Worm (Caenorhabditis elegans) whole organism, L1 larva: ENCODE data around the gene K08E7.6.
A peak's percentile ranks its signal among the peaks of the same experiment; 100 is the strongest.

Experiments
- C34B4.2 ChIP-seq: sonication (generic microtip); optimal IDR thresholded peaks from 2 replicates; lab custom pipeline; 2017; ENCODE audit warnings: mild to moderate bottlenecking, missing genetic modification characterization, missing compliant biosample characterization
- alr-1 ChIP-seq: fragments of 200-800 bp; sonication (Bioruptor generic); optimal IDR thresholded peaks from 2 replicates; lab custom pipeline; 2018; ENCODE audit warnings: borderline replicate concordance, mild to moderate bottlenecking, missing genetic modification characterization, missing compliant biosample characterization
- aly-2 ChIP-seq: fragments of 150-350 bp; optimal IDR thresholded peaks from 2 replicates; lab custom pipeline; 2014; ENCODE audit warnings: missing biosample characterization, missing genetic modification characterization
- ceh-63 ChIP-seq: fragments of 200-800 bp; sonication (Bioruptor generic); optimal IDR thresholded peaks from 2 replicates; lab custom pipeline; 2018; ENCODE audit warnings: mild to moderate bottlenecking, missing genetic modification characterization, missing compliant biosample characterization
- ceh-82 ChIP-seq, 3 experiments: fragments of 150-350 bp in 1 of 3; sonication (generic microtip) in 2 of 3; optimal IDR thresholded peaks; 2 replicates each; lab custom pipeline; 2014 to 2017; ENCODE audit warnings: missing biosample characterization in 3 of 3, missing genetic modification characterization in 3 of 3
- ceh-88 ChIP-seq: fragments of 200-800 bp; sonication (Bioruptor generic); IDR thresholded peaks from 2 replicates; pipeline ENCODE4 v1.3.6; 2022; ENCODE audit warnings: missing genetic modification characterization, missing compliant biosample characterization
- dpl-1 ChIP-seq, 3 experiments: fragments of 150-350 bp in 2 of 3; sonication (generic microtip) in 1 of 3; optimal IDR thresholded peaks; 2 replicates each; lab custom pipeline; 2014 to 2017; ENCODE audit warnings: missing biosample characterization in 3 of 3, missing genetic modification characterization in 3 of 3, missing genetic modification reagents in 3 of 3
- dsc-1 ChIP-seq: sonication (generic microtip); optimal IDR thresholded peaks from 2 replicates; lab custom pipeline; 2016; ENCODE audit warnings: mild to moderate bottlenecking, missing genetic modification characterization, missing compliant biosample characterization
- efl-3 ChIP-seq: fragments of 200-800 bp; sonication (Bioruptor generic); optimal IDR thresholded peaks from 2 replicates; lab custom pipeline; 2018; ENCODE audit warnings: mild to moderate bottlenecking, missing genetic modification characterization, missing compliant biosample characterization
- ets-5 ChIP-seq: fragments of 200-800 bp; sonication (Bioruptor generic); IDR thresholded peaks from 2 replicates; pipeline ENCODE4 v1.3.6; 2022; ENCODE audit warnings: missing genetic modification characterization, missing compliant biosample characterization
- fkh-8 ChIP-seq: sonication (generic microtip); optimal IDR thresholded peaks from 2 replicates; lab custom pipeline; 2016; ENCODE audit warnings: mild to moderate bottlenecking, missing genetic modification characterization, missing compliant biosample characterization
- hlh-17 ChIP-seq: fragments of 200-800 bp; sonication (Bioruptor generic); optimal IDR thresholded peaks from 2 replicates; lab custom pipeline; 2018; ENCODE audit warnings: missing genetic modification characterization, mild to moderate bottlenecking, missing compliant biosample characterization, moderate library complexity, borderline replicate concordance
- irx-1 ChIP-seq: sonication (generic microtip); optimal IDR thresholded peaks from 2 replicates; lab custom pipeline; 2016; ENCODE audit warnings: missing genetic modification characterization, missing compliant biosample characterization
- isw-1 ChIP-seq: fragments of 200-800 bp; sonication (Bioruptor generic); IDR thresholded peaks from 2 replicates; pipeline ENCODE4 v1.3.6; 2022; ENCODE audit warnings: missing genetic modification characterization, missing compliant biosample characterization
- lin-13 ChIP-seq: fragments of 150-350 bp; optimal IDR thresholded peaks from 2 replicates; lab custom pipeline; 2014; ENCODE audit warnings: missing biosample characterization, missing genetic modification reagents, missing genetic modification characterization
- lin-14 ChIP-seq: fragments of 200-800 bp; sonication (Bioruptor generic); optimal IDR thresholded peaks from 2 replicates; lab custom pipeline; 2018; ENCODE audit warnings: mild to moderate bottlenecking, missing genetic modification characterization, moderate library complexity, missing compliant biosample characterization
- lin-39 ChIP-seq: fragments of 150-350 bp; optimal IDR thresholded peaks from 2 replicates; lab custom pipeline; 2014; ENCODE audit warnings: missing biosample characterization, missing genetic modification reagents, missing genetic modification characterization
- lir-3 ChIP-seq: sonication (generic microtip); optimal IDR thresholded peaks from 2 replicates; lab custom pipeline; 2016; ENCODE audit warnings: mild to moderate bottlenecking, missing genetic modification characterization, moderate library complexity, missing compliant biosample characterization; ENCODE audit not compliant: poor library complexity
- lsy-2 ChIP-seq, 2 experiments: fragments of 150-350 bp; optimal IDR thresholded peaks; 2 replicates each; lab custom pipeline; 2014; ENCODE audit warnings: missing biosample characterization in 2 of 2, missing genetic modification characterization in 2 of 2
- mdl-1 ChIP-seq, 2 experiments: fragments of 150-350 bp; optimal IDR thresholded peaks; 2 replicates each; lab custom pipeline; 2014 to 2017; ENCODE audit warnings: missing biosample characterization in 2 of 2, missing genetic modification characterization in 2 of 2, inconsistent platforms in 1 of 2
- nhr-20 ChIP-seq: sonication (generic microtip); optimal IDR thresholded peaks from 2 replicates; lab custom pipeline; 2016; ENCODE audit warnings: mild to moderate bottlenecking, missing genetic modification characterization, missing compliant biosample characterization
- nhr-237 ChIP-seq: fragments of 150-350 bp; optimal IDR thresholded peaks from 2 replicates; lab custom pipeline; 2014; ENCODE audit warnings: missing biosample characterization, missing genetic modification characterization
- nhr-47 ChIP-seq: sonication (generic microtip); optimal IDR thresholded peaks from 2 replicates; lab custom pipeline; 2016; ENCODE audit warnings: mild to moderate bottlenecking, missing genetic modification characterization, moderate library complexity, missing compliant biosample characterization
- nhr-71 ChIP-seq: sonication (generic microtip); optimal IDR thresholded peaks from 2 replicates; lab custom pipeline; 2016; ENCODE audit warnings: mild to moderate bottlenecking, missing genetic modification characterization, moderate library complexity, missing compliant biosample characterization
- nhr-76 ChIP-seq: sonication (generic microtip); optimal IDR thresholded peaks from 2 replicates; lab custom pipeline; 2017; ENCODE audit warnings: missing biosample characterization, missing genetic modification characterization
- nhr-77 ChIP-seq: fragments of 150-350 bp; optimal IDR thresholded peaks from 2 replicates; lab custom pipeline; 2014; ENCODE audit warnings: missing biosample characterization, missing genetic modification characterization
- nhr-84 ChIP-seq: sonication (generic microtip); optimal IDR thresholded peaks from 2 replicates; lab custom pipeline; 2017; ENCODE audit warnings: missing biosample characterization, missing genetic modification characterization
- nhr-85 ChIP-seq: sonication (generic microtip); peaks from one replicate; lab custom pipeline; 2016; ENCODE audit warnings: missing genetic modification characterization, inconsistent platforms, missing compliant biosample characterization
- nhr-90 ChIP-seq: sonication (generic microtip); optimal IDR thresholded peaks from 2 replicates; lab custom pipeline; 2016; ENCODE audit warnings: mild to moderate bottlenecking, missing genetic modification characterization, missing compliant biosample characterization; ENCODE audit not compliant: poor library complexity
- pag-3 ChIP-seq: sonication (generic microtip); optimal IDR thresholded peaks from 2 replicates; lab custom pipeline; 2017; ENCODE audit warnings: missing genetic modification characterization, mild to moderate bottlenecking, missing compliant biosample characterization, antibody characterized with exemption, borderline replicate concordance; ENCODE audit not compliant: insufficient read depth
- pax-3 ChIP-seq: fragments of 200-800 bp; sonication (Bioruptor generic); optimal IDR thresholded peaks from 2 replicates; lab custom pipeline; 2018; ENCODE audit warnings: mild to moderate bottlenecking, missing genetic modification characterization, moderate library complexity, missing compliant biosample characterization
- snu-23 ChIP-seq: sonication (generic microtip); optimal IDR thresholded peaks from 2 replicates; lab custom pipeline; 2016; ENCODE audit warnings: missing genetic modification characterization, missing compliant biosample characterization
- sox-4 ChIP-seq: sonication (generic microtip); optimal IDR thresholded peaks from 2 replicates; lab custom pipeline; 2016; ENCODE audit warnings: missing genetic modification characterization, missing compliant biosample characterization
- tbx-2 ChIP-seq: sonication (generic microtip); optimal IDR thresholded peaks from 2 replicates; lab custom pipeline; 2016; ENCODE audit warnings: missing genetic modification characterization, missing compliant biosample characterization
- unc-98 ChIP-seq: fragments of 200-800 bp; sonication (Bioruptor generic); IDR thresholded peaks from 2 replicates; pipeline ENCODE4 v1.3.6; 2022; ENCODE audit warnings: missing genetic modification characterization, missing compliant biosample characterization
- xbp-1 ChIP-seq: sonication (generic microtip); optimal IDR thresholded peaks from 2 replicates; lab custom pipeline; 2016; ENCODE audit warnings: missing genetic modification characterization, missing compliant biosample characterization
- zip-4 ChIP-seq: fragments of 200-800 bp; sonication (Bioruptor generic); optimal IDR thresholded peaks from 2 replicates; lab custom pipeline; 2018; ENCODE audit warnings: mild to moderate bottlenecking, missing genetic modification characterization, moderate library complexity, missing compliant biosample characterization
- ztf-11 ChIP-seq, 2 experiments: sonication (generic microtip); optimal IDR thresholded peaks; 2 replicates each; lab custom pipeline; 2016 to 2017; ENCODE audit warnings: missing genetic modification characterization in 2 of 2, missing biosample characterization in 1 of 2, missing compliant biosample characterization in 1 of 2

The K08E7.6 gene

ce11 chrIV:12558925-12559450 lies 22.0 kb downstream of the K08E7.6 start, which contains the start of the genes ZK795.2 and ZK795.3 (continued):
- TF ChIP-seq irx-1 (tag; lab: Kevin White, UChicago) (peak; percentile 56), nhr-237 (tag; lab: Kevin White, UChicago) (peak; percentile 5), pag-3 (tag; lab: Kevin White, UChicago) (no peak), aly-2 (tag; lab: Kevin White, UChicago) (peak; percentile 55), dsc-1 (tag; lab: Kevin White, UChicago) (peak; percentile 61), nhr-71 (tag; lab: Kevin White, UChicago) (peak; percentile 81), hlh-17 (GFP tag; lab: Kevin White, UChicago) (no peak), mdl-1 (tag; optimal IDR thresholded peaks at IDR 0.05; lab: Kevin White, UChicago) (peak in 1 of 2 experiments; percentile 47), ceh-82 (tag; optimal IDR thresholded peaks at IDR 0.05; lab: Kevin White, UChicago) (peak; percentile 64 to 74 (median 74)), unc-98 (GFP tag; lab: Robert Waterston, UW) (no peak), ets-5 (GFP tag; lab: Robert Waterston, UW) (no peak), nhr-20 (tag; lab: Kevin White, UChicago) (peak; percentile 65), C34B4.2 (tag; lab: Kevin White, UChicago) (no peak), efl-3 (GFP tag; lab: Kevin White, UChicago) (no peak), lir-3 (tag; lab: Kevin White, UChicago) (no peak), xbp-1 (tag; lab: Kevin White, UChicago) (peak; percentile 62), nhr-90 (tag; lab: Kevin White, UChicago) (peak; percentile 70), lin-14 (peak; percentile 71), lin-13 (GFP tag; lab: Kevin White, UChicago) (peak; percentile 69), lin-39 (tag; lab: Kevin White, UChicago) (peak; percentile 78), nhr-77 (tag; lab: Kevin White, UChicago) (peak; percentile 18), fkh-8 (tag; lab: Kevin White, UChicago) (no peak), dpl-1 (GFP tag; optimal IDR thresholded peaks at IDR 0.05; lab: Kevin White, UChicago) (peak; percentile 98 to 99 (median 98)), sox-4 (tag; lab: Kevin White, UChicago) (no peak)

ce11 chrIV:12551944-12552343 lies 29.0 kb downstream of the K08E7.6 start:
- no peak for TF ChIP-seq isw-1
- TF ChIP-seq nhr-84: no peak
- TF ChIP-seq nhr-76 (tag; lab: Kevin White, UChicago): no peak
- TF ChIP-seq pax-3 (tag; lab: Kevin White, UChicago): no peak
- TF ChIP-seq nhr-47 (tag; lab: Kevin White, UChicago): no peak
- no peak for TF ChIP-seq tbx-2
- TF ChIP-seq lin-14: no peak
- no peak for TF ChIP-seq sox-4 (tag; lab: Kevin White, UChicago)

ce11 chrIV:12549014-12549413 lies 31.9 kb downstream of the K08E7.6 start:
- no peak for TF ChIP-seq aly-2 (tag; lab: Kevin White, UChicago)
- TF ChIP-seq isw-1: no peak
- TF ChIP-seq nhr-85 (tag; lab: Kevin White, UChicago): no peak
- TF ChIP-seq ets-5 (GFP tag; lab: Robert Waterston, UW): no peak
- TF ChIP-seq dsc-1 (tag; lab: Kevin White, UChicago): no peak
- TF ChIP-seq ceh-88: no peak
- no peak for TF ChIP-seq ztf-11 (tag; optimal IDR thresholded peaks at IDR 0.05; lab: Kevin White, UChicago)
- TF ChIP-seq ceh-63 (GFP tag; lab: Kevin White, UChicago): no peak
- TF ChIP-seq alr-1 (tag; lab: Kevin White, UChicago): no peak
- no peak for TF ChIP-seq lin-14
- no peak for TF ChIP-seq snu-23 (GFP tag; lab: Kevin White, UChicago)
- TF ChIP-seq zip-4 (GFP tag; lab: Kevin White, UChicago): no peak
- no peak for TF ChIP-seq nhr-237 (tag; lab: Kevin White, UChicago)
- TF ChIP-seq lsy-2 (tag; optimal IDR thresholded peaks at IDR 0.05; lab: Kevin White, UChicago): no peak
